Fruit fly (Drosophila melanogaster) whole organism, embryonic: ENCODE results near the gene CG43136.

Source experiments
- Abd-B ChIP-seq: fragments of 200-800 bp; sonication (Bioruptor generic); optimal IDR thresholded peaks from 2 replicates; lab custom pipeline; 2018; ENCODE audit warnings: missing biosample characterization, mild to moderate bottlenecking, missing genetic modification characterization, moderate library complexity
- Asciz ChIP-seq: fragments of 200-800 bp; sonication (Bioruptor generic); optimal IDR thresholded peaks from 2 replicates; lab custom pipeline; 2017; ENCODE audit warnings: missing biosample characterization, mild to moderate bottlenecking, missing genetic modification characterization, missing genetic modification reagents
- Atf3 ChIP-seq: fragments of 200-800 bp; sonication (Bioruptor generic); optimal IDR thresholded peaks from 3 replicates; lab custom pipeline; 2016; ENCODE audit warnings: missing biosample characterization, missing genetic modification characterization
- Blimp-1 ChIP-seq: fragments of 200-800 bp; sonication (Bioruptor generic); optimal IDR thresholded peaks from 3 replicates; lab custom pipeline; 2018; ENCODE audit warnings: missing biosample characterization, missing genetic modification characterization, mild to moderate bottlenecking, moderate library complexity, missing genetic modification reagents
- BtbVII ChIP-seq: fragments of 200-800 bp; sonication (Bioruptor generic); optimal IDR thresholded peaks from 3 replicates; lab custom pipeline; 2017; ENCODE audit warnings: missing biosample characterization, mild to moderate bottlenecking, missing genetic modification characterization
- C15 ChIP-seq: fragments of 200-800 bp; sonication (Bioruptor generic); IDR thresholded peaks from 3 replicates; pipeline ENCODE4 v1.3.6; 2022; ENCODE audit warnings: missing biosample characterization, missing genetic modification characterization
- CG1024 ChIP-seq: fragments of 200-800 bp; sonication (Bioruptor generic); IDR thresholded peaks from 2 replicates; pipeline ENCODE4 v1.3.6; 2022; ENCODE audit warnings: missing biosample characterization, missing genetic modification characterization
- CG10366 ChIP-seq: fragments of 200-800 bp; sonication (Bioruptor generic); IDR thresholded peaks from 2 replicates; pipeline ENCODE4 v1.3.6; 2022; ENCODE audit warnings: missing biosample characterization, missing genetic modification characterization
- CG12236 ChIP-seq: fragments of 200-800 bp; sonication (Bioruptor generic); optimal IDR thresholded peaks from 2 replicates; lab custom pipeline; 2016; ENCODE audit warnings: missing biosample characterization, missing genetic modification characterization
- CG16815 ChIP-seq: fragments of 200-800 bp; sonication (Bioruptor generic); optimal IDR thresholded peaks from 3 replicates; lab custom pipeline; 2017; ENCODE audit warnings: missing biosample characterization, mild to moderate bottlenecking, missing genetic modification characterization
- CG17186 ChIP-seq: fragments of 200-800 bp; sonication (Bioruptor generic); optimal IDR thresholded peaks from 3 replicates; lab custom pipeline; 2017; ENCODE audit warnings: missing biosample characterization, missing genetic modification reagents, missing genetic modification characterization
- CG2202 ChIP-seq: fragments of 200-800 bp; sonication (Bioruptor generic); optimal IDR thresholded peaks from 2 replicates; lab custom pipeline; 2018; ENCODE audit warnings: missing biosample characterization, mild to moderate bottlenecking, missing genetic modification characterization
- CG2875 ChIP-seq: fragments of 200-800 bp; sonication (Bioruptor generic); optimal IDR thresholded peaks from 2 replicates; lab custom pipeline; 2017; ENCODE audit warnings: missing biosample characterization, mild to moderate bottlenecking, missing genetic modification characterization, missing genetic modification reagents
- CG31224 ChIP-seq: fragments of 200-800 bp; sonication (Bioruptor generic); IDR thresholded peaks from 2 replicates; pipeline ENCODE4 v1.3.6; 2022; ENCODE audit warnings: missing biosample characterization, missing genetic modification characterization
- CG3281 ChIP-seq: fragments of 200-800 bp; sonication (Bioruptor generic); optimal IDR thresholded peaks from 3 replicates; lab custom pipeline; 2017; ENCODE audit warnings: missing biosample characterization, mild to moderate bottlenecking, missing genetic modification characterization
- CG33557 ChIP-seq: fragments of 200-800 bp; sonication (Bioruptor generic); optimal IDR thresholded peaks from 2 replicates; lab custom pipeline; 2019; ENCODE audit warnings: missing biosample characterization, mild to moderate bottlenecking, missing genetic modification characterization, moderate library complexity
- CG4617 ChIP-seq: fragments of 200-800 bp; sonication (Bioruptor generic); optimal IDR thresholded peaks from 3 replicates; lab custom pipeline; 2016; ENCODE audit warnings: missing biosample characterization, missing genetic modification characterization, borderline replicate concordance
- CG4854 ChIP-seq: fragments of 200-800 bp; sonication (Bioruptor generic); optimal IDR thresholded peaks from 2 replicates; lab custom pipeline; 2016; ENCODE audit warnings: missing biosample characterization, missing genetic modification characterization, inconsistent platforms
- CG7786 ChIP-seq: fragments of 200-800 bp; sonication (Bioruptor generic); optimal IDR thresholded peaks from 2 replicates; lab custom pipeline; 2016; ENCODE audit warnings: missing biosample characterization, missing genetic modification characterization
- CG8388 ChIP-seq: fragments of 200-800 bp; sonication (Bioruptor generic); optimal IDR thresholded peaks from 2 replicates; lab custom pipeline; 2019; ENCODE audit warnings: missing biosample characterization, mild to moderate bottlenecking, missing genetic modification characterization, moderate library complexity
- D ChIP-seq, 2 experiments: fragments of 200-800 bp in 1 of 2; fragments of >200 bp in 1 of 2; sonication (Bioruptor generic) in 1 of 2; optimal IDR thresholded peaks; 2 replicates in 1 of 2; 3 replicates in 1 of 2; lab custom pipeline; 2017; ENCODE audit warnings: mild to moderate bottlenecking in 1 of 2, missing biosample characterization in 1 of 2, missing genetic modification characterization in 1 of 2, missing genetic modification reagents in 1 of 2
- Deaf1 ChIP-seq: fragments of 200-800 bp; optimal IDR thresholded peaks from 3 replicates; lab custom pipeline; 2019; ENCODE audit warnings: missing biosample characterization, mild to moderate bottlenecking, missing genetic modification characterization, moderate library complexity
- Doc2 ChIP-seq: fragments of 200-800 bp; sonication (Bioruptor generic); IDR thresholded peaks from 2 replicates; pipeline ENCODE4 v1.3.6; 2022; ENCODE audit warnings: missing biosample characterization, missing genetic modification characterization
- Dp ChIP-seq: fragments of 200-800 bp; sonication (Bioruptor generic); optimal IDR thresholded peaks from 2 replicates; lab custom pipeline; 2018; ENCODE audit warnings: missing biosample characterization, mild to moderate bottlenecking, missing genetic modification characterization, moderate library complexity
- Drgx ChIP-seq: fragments of 200-800 bp; sonication (Bioruptor generic); IDR thresholded peaks from 2 replicates; pipeline ENCODE4 v1.3.6; 2022; ENCODE audit warnings: missing biosample characterization, missing genetic modification characterization
- Hr39 ChIP-seq: fragments of >200 bp; optimal IDR thresholded peaks from 2 replicates; lab custom pipeline; 2017
- NC2β ChIP-seq: fragments of 200-800 bp; sonication (Bioruptor generic); optimal IDR thresholded peaks from 2 replicates; lab custom pipeline; 2016; ENCODE audit warnings: missing biosample characterization, missing genetic modification characterization
- Neu2 ChIP-seq: fragments of 200-800 bp; sonication (Bioruptor generic); optimal IDR thresholded peaks from 3 replicates; lab custom pipeline; 2016; ENCODE audit warnings: missing biosample characterization, missing genetic modification characterization, borderline replicate concordance
- Nf-YC ChIP-seq: fragments of 200-800 bp; optimal IDR thresholded peaks from 3 replicates; lab custom pipeline; 2019; ENCODE audit warnings: missing biosample characterization, mild to moderate bottlenecking, missing genetic modification characterization, moderate library complexity
- Side ChIP-seq: fragments of 200-800 bp; sonication (Bioruptor generic); optimal IDR thresholded peaks from 2 replicates; lab custom pipeline; 2016; ENCODE audit warnings: missing biosample characterization, missing genetic modification characterization
- Sox102F ChIP-seq: fragments of 200-800 bp; sonication (Bioruptor generic); optimal IDR thresholded peaks from 2 replicates; lab custom pipeline; 2018; ENCODE audit warnings: missing biosample characterization, mild to moderate bottlenecking, missing genetic modification characterization, moderate library complexity
- Sry-β ChIP-seq: fragments of 200-800 bp; sonication (Bioruptor generic); optimal IDR thresholded peaks from 2 replicates; lab custom pipeline; 2018; ENCODE audit warnings: missing biosample characterization, mild to moderate bottlenecking, missing genetic modification characterization, moderate library complexity
- az2 ChIP-seq: fragments of 200-800 bp; sonication (Bioruptor generic); optimal IDR thresholded peaks from 3 replicates; lab custom pipeline; 2016; ENCODE audit warnings: missing biosample characterization, missing genetic modification characterization
- bowl ChIP-seq: fragments of 200-800 bp; sonication (Bioruptor generic); IDR thresholded peaks from 2 replicates; pipeline ENCODE4 v1.3.6; 2022; ENCODE audit warnings: missing biosample characterization, missing genetic modification characterization
- br ChIP-seq: fragments of >200 bp; optimal IDR thresholded peaks from 2 replicates; lab custom pipeline; 2017
- disco-r ChIP-seq: fragments of 200-800 bp; sonication (Bioruptor generic); optimal IDR thresholded peaks from 2 replicates; lab custom pipeline; 2016; ENCODE audit warnings: missing biosample characterization, missing genetic modification characterization
- dmrt11E ChIP-seq: fragments of 200-800 bp; sonication (Bioruptor generic); optimal IDR thresholded peaks from 3 replicates; lab custom pipeline; 2018; ENCODE audit warnings: missing biosample characterization, mild to moderate bottlenecking, missing genetic modification characterization, moderate library complexity
- emc ChIP-seq: fragments of 200-800 bp; sonication (Bioruptor generic); optimal IDR thresholded peaks from 2 replicates; lab custom pipeline; 2016; ENCODE audit warnings: missing biosample characterization, missing genetic modification characterization
- eve ChIP-seq, 2 experiments: fragments of >200 bp; optimal IDR thresholded peaks; 2 replicates each; lab custom pipeline; 2017; ENCODE audit warnings: missing biosample characterization in 2 of 2, missing genetic modification characterization in 2 of 2
- gem ChIP-seq: fragments of 200-800 bp; sonication (Bioruptor generic); optimal IDR thresholded peaks from 2 replicates; lab custom pipeline; 2019; ENCODE audit warnings: missing biosample characterization, mild to moderate bottlenecking, missing genetic modification characterization, moderate library complexity
- lilli ChIP-seq: fragments of 200-800 bp; sonication (Bioruptor generic); optimal IDR thresholded peaks from 3 replicates; lab custom pipeline; 2016; ENCODE audit warnings: missing biosample characterization, missing genetic modification characterization
- mld ChIP-seq: fragments of 200-800 bp; sonication (Bioruptor generic); IDR thresholded peaks from 3 replicates; pipeline ENCODE4 v1.3.6; 2022; ENCODE audit warnings: missing biosample characterization, missing genetic modification characterization; ENCODE audit not compliant: partially characterized antibody
- row ChIP-seq: fragments of 200-800 bp; sonication (Bioruptor generic); IDR thresholded peaks from 3 replicates; pipeline ENCODE4 v1.3.6; 2022; ENCODE audit warnings: missing biosample characterization, missing genetic modification characterization
- schlank ChIP-seq: fragments of 200-800 bp; sonication (Bioruptor generic); optimal IDR thresholded peaks from 2 replicates; lab custom pipeline; 2018; ENCODE audit warnings: missing biosample characterization, mild to moderate bottlenecking, missing genetic modification characterization
- scrt ChIP-seq: fragments of 200-800 bp; sonication (Bioruptor generic); optimal IDR thresholded peaks from 2 replicates; lab custom pipeline; 2018; ENCODE audit warnings: missing biosample characterization, mild to moderate bottlenecking, missing genetic modification characterization, moderate library complexity
- seq ChIP-seq: fragments of 200-800 bp; sonication (Bioruptor generic); IDR thresholded peaks from 2 replicates; pipeline ENCODE4 v1.3.6; 2022; ENCODE audit warnings: missing biosample characterization, missing genetic modification characterization
- tna ChIP-seq: fragments of 200-800 bp; sonication (Bioruptor generic); IDR thresholded peaks from 2 replicates; pipeline ENCODE4 v1.3.6; 2022; ENCODE audit warnings: missing biosample characterization, missing genetic modification characterization; ENCODE audit not compliant: partially characterized antibody
- vvl ChIP-seq: fragments of 200-800 bp; sonication (Bioruptor generic); IDR thresholded peaks from 2 replicates; pipeline ENCODE4 v1.3.6; 2022; ENCODE audit warnings: missing biosample characterization, missing genetic modification characterization
- yki ChIP-seq: fragments of >200 bp; optimal IDR thresholded peaks from 3 replicates; lab custom pipeline; 2018
- zfh1 ChIP-seq: fragments of 200-800 bp; sonication (Bioruptor generic); IDR thresholded peaks from 3 replicates; pipeline ENCODE4 v1.3.6; 2022; ENCODE audit warnings: missing biosample characterization, missing genetic modification characterization

CG43136 gene

DNA sequence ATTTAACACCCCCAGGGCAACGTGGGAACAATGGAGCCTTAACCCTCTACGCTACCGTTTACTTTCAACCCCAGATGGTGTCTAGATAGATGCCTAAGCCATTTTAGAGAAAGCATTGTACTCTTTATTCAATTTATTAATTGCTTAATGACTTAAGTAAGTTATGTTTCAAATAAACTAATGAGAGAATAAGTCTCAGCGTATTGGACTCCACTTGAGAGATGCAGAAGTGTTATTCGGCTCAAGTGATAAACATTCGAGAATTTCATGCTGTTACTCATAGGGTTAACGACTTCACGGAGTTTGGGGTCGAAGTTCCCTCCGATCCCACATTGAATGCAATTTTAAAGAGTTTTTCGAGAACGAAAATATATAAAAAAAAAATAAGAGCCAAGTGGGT lies 34.7 kb downstream of the CG43136 start:
- TF ChIP-seq CG16815 (GFP tag; lab: Kevin White, UChicago), result no peak
- no peak for TF ChIP-seq gem (tag; lab: Kevin White, UChicago)
- 0 out of 2 replicates have a peak, but pooled peaks have one; percentile 10 for TF ChIP-seq Drgx (GFP tag; lab: Robert Waterston, UW)
- TF ChIP-seq C15 (GFP tag; lab: Robert Waterston, UW), result no peak
- no peak for TF ChIP-seq Sox102F (GFP tag; lab: Kevin White, UChicago)
- no peak for TF ChIP-seq Nf-YC (tag; lab: Kevin White, UChicago)
- TF ChIP-seq CG12236 (GFP tag; lab: Kevin White, UChicago), result no peak
- no peak for TF ChIP-seq Deaf1 (tag; lab: Kevin White, UChicago)
- no peak for TF ChIP-seq Side (GFP tag; lab: Kevin White, UChicago)
- TF ChIP-seq seq (GFP tag; lab: Robert Waterston, UW), result no peak
- no peak for TF ChIP-seq Dp (GFP tag; lab: Kevin White, UChicago)
- TF ChIP-seq eve (GFP tag; optimal IDR thresholded peaks at IDR 0.05; lab: Kevin White, UChicago), result peak in 1 of 2 experiments; percentile 7
- no peak for TF ChIP-seq dmrt11E (tag; lab: Kevin White, UChicago)
- no peak for TF ChIP-seq CG2875 (GFP tag; lab: Kevin White, UChicago)

- TF ChIP-seq yki (lab: Kevin White, UChicago) (no peak), br (lab: Kevin White, UChicago) (no peak), tna (GFP tag; lab: Robert Waterston, UW) (no peak), CG3281 (GFP tag; lab: Kevin White, UChicago) (no peak), scrt (GFP tag; lab: Kevin White, UChicago) (no peak), CG1024 (GFP tag; lab: Robert Waterston, UW) (no peak), CG10366 (GFP tag; lab: Robert Waterston, UW) (peak; percentile 38; the same call in 1 of the 2 replicates), NC2β (GFP tag; lab: Kevin White, UChicago) (peak; percentile 56), CG4617 (no peak), Neu2 (GFP tag; lab: Kevin White, UChicago) (no peak), schlank (no peak), Doc2 (no peak), BtbVII (GFP tag; lab: Kevin White, UChicago) (no peak), CG7786 (GFP tag; lab: Kevin White, UChicago) (no peak), CG2202 (no peak), bowl (GFP tag; lab: Robert Waterston, UW) (no peak), row (GFP tag; lab: Robert Waterston, UW) (peak; percentile 80), Sry-β (GFP tag; lab: Kevin White, UChicago) (no peak), eve (GFP tag; optimal IDR thresholded peaks at IDR 0.05; lab: Kevin White, UChicago) (no peak), emc (no peak), CG31224 (GFP tag; lab: Robert Waterston, UW) (no peak), CG8388 (peak; percentile 12), az2 (GFP tag; lab: Kevin White, UChicago) (peak; percentile 18), Blimp-1 (peak; percentile 29), CG4854 (GFP tag; lab: Kevin White, UChicago) (no peak), CG17186 (GFP tag; lab: Kevin White, UChicago) (no peak), Atf3 (GFP tag; lab: Kevin White, UChicago) (no peak), vvl (GFP tag; lab: Robert Waterston, UW) (peak; percentile 53; the same call in 1 of the 2 replicates), Abd-B (GFP tag; lab: Kevin White, UChicago) (no peak), Asciz (peak; percentile 1), mld (GFP tag; lab: Robert Waterston, UW) (no peak), Hr39 (lab: Kevin White, UChicago) (no peak), zfh1 (GFP tag; lab: Robert Waterston, UW) (peak; percentile 63; the same call in 1 of the 3 replicates), lilli (GFP tag; lab: Kevin White, UChicago) (no peak), disco-r (GFP tag; lab: Kevin White, UChicago) (no peak), D (optimal IDR thresholded peaks at IDR 0.05; lab: Kevin White, UChicago) (no peak), D (GFP tag; optimal IDR thresholded peaks at IDR 0.05; lab: Kevin White, UChicago) (peak; percentile 48), CG33557 (GFP tag; lab: Kevin White, UChicago) (no peak)
Measured at dm6 chrX:5888933-5889332, 35.4 kb downstream of the CG43136 start.
